Fruit fly (Drosophila melanogaster): ENCODE measurements around the gene Tep3.

Gene Tep3

dm6 chr2L:7703534-7703933 is 929 bp downstream of the Tep3 start:
- TF ChIP-seq CG12605 (GFP tag; IDR thresholded peaks at IDR 0.05) (peak; percentile 20; the same call in 1 of the 2 replicates), EcR (GFP tag; optimal IDR thresholded peaks at IDR 0.05) (no peak), CG34367 (tag; optimal IDR thresholded peaks at IDR 0.05) (peak; percentile 60), fd96Ca (GFP tag; IDR thresholded peaks at IDR 0.05) (0 out of 3 replicates have a peak, but pooled peaks have one; percentile 40), CG8159 (tag; optimal IDR thresholded peaks at IDR 0.05) (peak; percentile 87), D1 (tag; optimal IDR thresholded peaks at IDR 0.05) (no peak), Pif1B (GFP tag; optimal IDR thresholded peaks at IDR 0.05) (peak; percentile 73), Ets98B (GFP tag; IDR thresholded peaks at IDR 0.05) (0 out of 2 replicates have a peak, but pooled peaks have one; percentile 22), Pif1A (GFP tag; optimal IDR thresholded peaks at IDR 0.05) (peak; percentile 79), rn (GFP tag; IDR thresholded peaks at IDR 0.05) (no peak), gl (tag; optimal IDR thresholded peaks at IDR 0.05) (peak; percentile 20), CG4496 (GFP tag; IDR thresholded peaks at IDR 0.05) (peak; percentile 55; the same call in 2 of the 3 replicates), CG15710 (tag; optimal IDR thresholded peaks at IDR 0.05) (peak; percentile 88), CG17806 (tag; optimal IDR thresholded peaks at IDR 0.05) (peak; percentile 73), Snoo (tag; optimal IDR thresholded peaks at IDR 0.05) (peak; percentile 75), CG13204 (GFP tag; optimal IDR thresholded peaks at IDR 0.05) (peak; percentile 21), CG32121 (GFP tag; IDR thresholded peaks at IDR 0.05) (no peak), CG14655 (GFP tag; optimal IDR thresholded peaks at IDR 0.05) (peak; percentile 51), CG10348 (GFP tag; IDR thresholded peaks at IDR 0.05) (no peak), CG8301 (tag; optimal IDR thresholded peaks at IDR 0.05) (peak; percentile 57), CG9948 (tag; optimal IDR thresholded peaks at IDR 0.05) (peak; percentile 38)

- TF ChIP-seq CG15710 (tag; optimal IDR thresholded peaks at IDR 0.05): no peak
- no peak for TF ChIP-seq Snoo (tag; optimal IDR thresholded peaks at IDR 0.05)
- TF ChIP-seq CG13204 (GFP tag; optimal IDR thresholded peaks at IDR 0.05): no peak
- no peak for TF ChIP-seq CG12605 (GFP tag; IDR thresholded peaks at IDR 0.05)
- TF ChIP-seq CG8159 (tag; optimal IDR thresholded peaks at IDR 0.05): no peak
- TF ChIP-seq CG10348 (GFP tag; IDR thresholded peaks at IDR 0.05): no peak
- no peak for TF ChIP-seq gl (tag; optimal IDR thresholded peaks at IDR 0.05)
Measured at dm6 chr2L:7710580-7710979, 8.0 kb downstream of the Tep3 start, which contains the start of gene Ntl. TSS of gene Ntl (plus strand) at chr2L:7710880.

- no peak for TF ChIP-seq D1 (tag; optimal IDR thresholded peaks at IDR 0.05)
- TF ChIP-seq rn (GFP tag; IDR thresholded peaks at IDR 0.05): no peak
- TF ChIP-seq CG4496 (GFP tag; IDR thresholded peaks at IDR 0.05): 0 out of 3 replicates have a peak, but pooled peaks have one; percentile 18
- no peak for TF ChIP-seq CG13204 (GFP tag; optimal IDR thresholded peaks at IDR 0.05)
- no peak for TF ChIP-seq Snoo (tag; optimal IDR thresholded peaks at IDR 0.05)
Measured at dm6 chr2L:7711034-7711685, 8.6 kb downstream of the Tep3 start.

dm6 chr2L:7716545-7716944 is 13.9 kb downstream of the Tep3 start, which contains the start of gene CG33296:
TSS of gene CG33296 (minus strand) at chr2L:7716645.
- TF ChIP-seq CG4496 (GFP tag; IDR thresholded peaks at IDR 0.05): no peak
- TF ChIP-seq CG9948 (tag; optimal IDR thresholded peaks at IDR 0.05): no peak
- TF ChIP-seq CG8301 (tag; optimal IDR thresholded peaks at IDR 0.05): no peak
- no peak for TF ChIP-seq fd96Ca (GFP tag; IDR thresholded peaks at IDR 0.05)
- TF ChIP-seq CG17806 (tag; optimal IDR thresholded peaks at IDR 0.05): no peak
- no peak for TF ChIP-seq CG34367 (tag; optimal IDR thresholded peaks at IDR 0.05)
- no peak for TF ChIP-seq Snoo (tag; optimal IDR thresholded peaks at IDR 0.05)
- no peak for TF ChIP-seq Pif1B (GFP tag; optimal IDR thresholded peaks at IDR 0.05)
- no peak for TF ChIP-seq CG14655 (GFP tag; optimal IDR thresholded peaks at IDR 0.05)
- TF ChIP-seq EcR (GFP tag; optimal IDR thresholded peaks at IDR 0.05): no peak
- TF ChIP-seq D1 (tag; optimal IDR thresholded peaks at IDR 0.05): no peak
- no peak for TF ChIP-seq CG13204 (GFP tag; optimal IDR thresholded peaks at IDR 0.05)
- TF ChIP-seq CG8159 (tag; optimal IDR thresholded peaks at IDR 0.05): no peak
- no peak for TF ChIP-seq Ets98B (GFP tag; IDR thresholded peaks at IDR 0.05)
- no peak for TF ChIP-seq Pif1A (GFP tag; optimal IDR thresholded peaks at IDR 0.05)
- no peak for TF ChIP-seq CG10348 (GFP tag; IDR thresholded peaks at IDR 0.05)
- no peak for TF ChIP-seq gl (tag; optimal IDR thresholded peaks at IDR 0.05)
- TF ChIP-seq CG32121 (GFP tag; IDR thresholded peaks at IDR 0.05): no peak
- TF ChIP-seq CG12605 (GFP tag; IDR thresholded peaks at IDR 0.05): no peak
- no peak for TF ChIP-seq CG15710 (tag; optimal IDR thresholded peaks at IDR 0.05)

- TF ChIP-seq D1 (tag; optimal IDR thresholded peaks at IDR 0.05): no peak
- TF ChIP-seq Snoo (tag; optimal IDR thresholded peaks at IDR 0.05): no peak
- no peak for TF ChIP-seq rn (GFP tag; IDR thresholded peaks at IDR 0.05)
- TF ChIP-seq gl (tag; optimal IDR thresholded peaks at IDR 0.05): no peak
- no peak for TF ChIP-seq CG4496 (GFP tag; IDR thresholded peaks at IDR 0.05)
Measured at dm6 chr2L:7719387-7719786, 16.8 kb downstream of the Tep3 start, which contains the start of gene CG13793. TSS of gene CG13793 (minus strand) at chr2L:7719487.

dm6 chr2L:7722102-7722501 is 19.5 kb downstream of the Tep3 start:
- TF ChIP-seq CG15710 (tag; optimal IDR thresholded peaks at IDR 0.05) (no peak), CG32121 (GFP tag; IDR thresholded peaks at IDR 0.05) (no peak), CG17806 (tag; optimal IDR thresholded peaks at IDR 0.05) (no peak), D1 (tag; optimal IDR thresholded peaks at IDR 0.05) (no peak), Snoo (tag; optimal IDR thresholded peaks at IDR 0.05) (no peak), rn (GFP tag; IDR thresholded peaks at IDR 0.05) (no peak), gl (tag; optimal IDR thresholded peaks at IDR 0.05) (no peak)

Data from whole organism, pupa.